Worm (Caenorhabditis elegans) whole organism, L4 larva: ENCODE results near the gene mdl-1.

ENCODE experiments used
- D1046.2 ChIP-seq: fragments of 200-800 bp; sonication (Bioruptor generic); IDR thresholded peaks from 2 replicates; pipeline ENCODE4 v1.3.6; 2022; ENCODE audit warnings: missing genetic modification characterization, missing compliant biosample characterization
- F10B5.3 ChIP-seq: sonication (generic microtip); optimal IDR thresholded peaks from 2 replicates; lab custom pipeline; 2016; ENCODE audit warnings: mild to moderate bottlenecking, missing genetic modification characterization, missing compliant biosample characterization
- F26F4.8 ChIP-seq: fragments of 200-800 bp; sonication (Bioruptor generic); conservative IDR thresholded peaks from 2 replicates; pipeline ENCODE4 v1.3.6; 2022; ENCODE audit warnings: missing genetic modification characterization, missing compliant biosample characterization
- F37D6.2 ChIP-seq: sonication (generic microtip); optimal IDR thresholded peaks from 2 replicates; lab custom pipeline; 2016; ENCODE audit warnings: mild to moderate bottlenecking, missing genetic modification characterization, missing compliant biosample characterization
- F49E8.2 ChIP-seq: sonication (generic microtip); optimal IDR thresholded peaks from 2 replicates; lab custom pipeline; 2016; ENCODE audit warnings: missing compliant biosample characterization, mild to moderate bottlenecking, missing genetic modification characterization, borderline replicate concordance
- T20F7.1 ChIP-seq: fragments of 200-800 bp; sonication (Bioruptor generic); optimal IDR thresholded peaks from 2 replicates; lab custom pipeline; 2018; ENCODE audit warnings: mild to moderate bottlenecking, missing genetic modification characterization, missing compliant biosample characterization
- T26A8.4 ChIP-seq: fragments of 200-800 bp; sonication (Bioruptor generic); IDR thresholded peaks from 2 replicates; pipeline ENCODE4 v1.3.6; 2022; ENCODE audit warnings: missing genetic modification characterization, missing compliant biosample characterization
- Y48G9A.11 ChIP-seq: fragments of 200-800 bp; sonication (Bioruptor generic); IDR thresholded peaks from 2 replicates; pipeline ENCODE4 v1.3.6; 2022; ENCODE audit warnings: missing genetic modification reagents, missing genetic modification characterization, missing compliant biosample characterization
- ZK337.2 ChIP-seq: fragments of 200-800 bp; sonication (Bioruptor generic); IDR thresholded peaks from 2 replicates; pipeline ENCODE4 v1.3.6; 2022; ENCODE audit warnings: missing genetic modification reagents, missing genetic modification characterization, missing compliant biosample characterization
- ZK546.5 ChIP-seq, 2 experiments: sonication (generic microtip); optimal IDR thresholded peaks; 2 replicates each; lab custom pipeline; 2017; ENCODE audit warnings: missing biosample characterization in 2 of 2, missing genetic modification characterization in 2 of 2
- aha-1 ChIP-seq: fragments of 150-350 bp; peaks from one replicate; lab custom pipeline; 2014; ENCODE audit warnings: missing biosample characterization, missing genetic modification characterization
- aly-2 ChIP-seq: sonication (generic microtip); optimal IDR thresholded peaks from 2 replicates; lab custom pipeline; 2018; ENCODE audit warnings: missing biosample characterization, missing genetic modification characterization
- ama-1 ChIP-seq: fragments of 150-350 bp; optimal IDR thresholded peaks from 2 replicates; lab custom pipeline; 2014; ENCODE audit warnings: inconsistent platforms, mixed read lengths
- arid-1 ChIP-seq: fragments of 200-800 bp; sonication (Bioruptor generic); conservative IDR thresholded peaks from 2 replicates; pipeline ENCODE4 v1.3.6; 2022; ENCODE audit warnings: missing genetic modification reagents, missing genetic modification characterization, missing compliant biosample characterization
- attf-4 ChIP-seq: sonication (generic microtip); optimal IDR thresholded peaks from 3 replicates; lab custom pipeline; 2017; ENCODE audit warnings: missing biosample characterization, missing genetic modification characterization
- ceh-28 ChIP-seq: fragments of 150-350 bp; optimal IDR thresholded peaks from 2 replicates; lab custom pipeline; 2014; ENCODE audit warnings: missing biosample characterization, missing genetic modification reagents, missing genetic modification characterization
- ceh-44 ChIP-seq: fragments of 200-800 bp; sonication (Bioruptor generic); IDR thresholded peaks from 2 replicates; pipeline ENCODE4 v1.3.6; 2022; ENCODE audit warnings: missing genetic modification reagents, missing genetic modification characterization, missing compliant biosample characterization
- daf-19 ChIP-seq: fragments of 200-800 bp; sonication (Bioruptor generic); conservative IDR thresholded peaks from 2 replicates; pipeline ENCODE4 v1.3.6; 2022; ENCODE audit warnings: missing genetic modification characterization, missing compliant biosample characterization
- daf-8 ChIP-seq: fragments of 200-800 bp; sonication (Bioruptor generic); IDR thresholded peaks from 2 replicates; pipeline ENCODE4 v1.3.6; 2022; ENCODE audit warnings: missing genetic modification characterization, missing compliant biosample characterization
- dmd-6 ChIP-seq: fragments of 200-800 bp; sonication (Bioruptor generic); IDR thresholded peaks from 2 replicates; pipeline ENCODE4 v1.3.6; 2022; ENCODE audit warnings: missing genetic modification reagents, missing genetic modification characterization, missing compliant biosample characterization
- dmd-8 ChIP-seq: fragments of 200-800 bp; sonication (Bioruptor generic); IDR thresholded peaks from 2 replicates; pipeline ENCODE4 v1.3.6; 2022; ENCODE audit warnings: missing genetic modification characterization, missing compliant biosample characterization
- dpl-1 ChIP-seq: fragments of 150-350 bp; optimal IDR thresholded peaks from 2 replicates; lab custom pipeline; 2014; ENCODE audit warnings: missing biosample characterization, missing genetic modification reagents, missing genetic modification characterization
- egl-27 ChIP-seq: sonication (generic microtip); optimal IDR thresholded peaks from 3 replicates; lab custom pipeline; 2017; ENCODE audit warnings: missing biosample characterization, missing genetic modification reagents, missing genetic modification characterization
- fkh-10 ChIP-seq: fragments of 150-350 bp; optimal IDR thresholded peaks from 2 replicates; lab custom pipeline; 2014; ENCODE audit warnings: missing biosample characterization, missing genetic modification reagents, missing genetic modification characterization
- fos-1 ChIP-seq: fragments of 150-350 bp; optimal IDR thresholded peaks from 2 replicates; lab custom pipeline; 2014; ENCODE audit warnings: missing biosample characterization, missing genetic modification characterization
- hlh-11 ChIP-seq: fragments of 200-800 bp; sonication (Bioruptor generic); optimal IDR thresholded peaks from 2 replicates; lab custom pipeline; 2018; ENCODE audit warnings: mild to moderate bottlenecking, missing genetic modification characterization, missing compliant biosample characterization
- hlh-30 ChIP-seq: sonication (generic microtip); optimal IDR thresholded peaks from 2 replicates; lab custom pipeline; 2017; ENCODE audit warnings: antibody characterized with exemption, mild to moderate bottlenecking, missing genetic modification characterization, missing compliant biosample characterization; ENCODE audit not compliant: insufficient read depth
- lim-7 ChIP-seq: fragments of 200-800 bp; sonication (Bioruptor generic); IDR thresholded peaks from 2 replicates; pipeline ENCODE4 v1.3.6; 2022; ENCODE audit warnings: missing genetic modification characterization, missing compliant biosample characterization
- lin-13 ChIP-seq: fragments of 150-350 bp; optimal IDR thresholded peaks from 2 replicates; lab custom pipeline; 2014; ENCODE audit warnings: missing biosample characterization, missing genetic modification reagents, missing genetic modification characterization
- lsy-2 ChIP-seq, 2 experiments: fragments of 150-350 bp in 1 of 2; sonication (generic microtip) in 1 of 2; optimal IDR thresholded peaks; 2 replicates each; lab custom pipeline; 2014 to 2017; ENCODE audit warnings: missing biosample characterization in 2 of 2, missing genetic modification characterization in 2 of 2
- madf-9 ChIP-seq: fragments of 200-800 bp; sonication (Bioruptor generic); conservative IDR thresholded peaks from 2 replicates; pipeline ENCODE4 v1.3.6; 2022; ENCODE audit warnings: missing genetic modification reagents, missing genetic modification characterization, missing compliant biosample characterization
- mep-1 ChIP-seq: fragments of 150-350 bp; sonication (generic microtip); optimal IDR thresholded peaks from 3 replicates; lab custom pipeline; 2014; ENCODE audit warnings: missing biosample characterization, missing genetic modification characterization
- mxl-2 ChIP-seq: fragments of 200-800 bp; sonication (Bioruptor generic); conservative IDR thresholded peaks from 2 replicates; pipeline ENCODE4 v1.3.6; 2022; ENCODE audit warnings: missing genetic modification reagents, missing genetic modification characterization, missing compliant biosample characterization
- nhr-11 ChIP-seq: fragments of 150-350 bp; optimal IDR thresholded peaks from 2 replicates; lab custom pipeline; 2014; ENCODE audit warnings: missing biosample characterization, missing genetic modification characterization
- nhr-28 ChIP-seq: fragments of 150-350 bp; optimal IDR thresholded peaks from 2 replicates; lab custom pipeline; 2014; ENCODE audit warnings: missing biosample characterization, missing genetic modification characterization
- nhr-76 ChIP-seq: fragments of 150-350 bp; optimal IDR thresholded peaks from 2 replicates; lab custom pipeline; 2014; ENCODE audit warnings: missing biosample characterization, missing genetic modification characterization
- nhr-77 ChIP-seq: fragments of 150-350 bp; optimal IDR thresholded peaks from 2 replicates; lab custom pipeline; 2014; ENCODE audit warnings: missing biosample characterization, missing genetic modification characterization
- php-3 ChIP-seq: fragments of 200-800 bp; sonication (Bioruptor generic); IDR thresholded peaks from 2 replicates; pipeline ENCODE4 v1.3.6; 2022; ENCODE audit warnings: missing genetic modification reagents, missing genetic modification characterization, missing compliant biosample characterization
- rbr-2 ChIP-seq: sonication (generic microtip); optimal IDR thresholded peaks from 2 replicates; lab custom pipeline; 2016; ENCODE audit warnings: missing genotype, missing genetic modification characterization, missing compliant biosample characterization
- snpc-1.2 ChIP-seq: fragments of 200-800 bp; sonication (Bioruptor generic); IDR thresholded peaks from 2 replicates; pipeline ENCODE4 v1.3.6; 2022; ENCODE audit warnings: missing genetic modification reagents, missing genetic modification characterization, missing compliant biosample characterization
- snpc-4 ChIP-seq: fragments of 150-350 bp; optimal IDR thresholded peaks from 2 replicates; lab custom pipeline; 2014; ENCODE audit warnings: missing biosample characterization, missing genetic modification characterization
- tag-97 ChIP-seq: fragments of 200-800 bp; sonication (Bioruptor generic); IDR thresholded peaks from 2 replicates; pipeline ENCODE4 v1.3.6; 2022; ENCODE audit warnings: missing genetic modification characterization, missing compliant biosample characterization
- unc-39 ChIP-seq: sonication (generic microtip); optimal IDR thresholded peaks from 2 replicates; lab custom pipeline; 2017; ENCODE audit warnings: missing biosample characterization, missing genetic modification characterization
- vab-7 ChIP-seq: fragments of 200-800 bp; sonication (Bioruptor generic); IDR thresholded peaks from 2 replicates; pipeline ENCODE4 v1.3.6; 2022; ENCODE audit warnings: missing genetic modification reagents, missing genetic modification characterization, missing compliant biosample characterization
- zfp-2 ChIP-seq: sonication (generic microtip); optimal IDR thresholded peaks from 2 replicates; lab custom pipeline; 2016; ENCODE audit warnings: mild to moderate bottlenecking, missing genetic modification characterization, missing compliant biosample characterization
- zfp-3 ChIP-seq: fragments of 200-800 bp; sonication (Bioruptor generic); conservative IDR thresholded peaks from 2 replicates; pipeline ENCODE4 v1.3.6; 2022; ENCODE audit warnings: missing genetic modification reagents, missing genetic modification characterization, missing compliant biosample characterization
- zip-11 ChIP-seq: fragments of 200-800 bp; sonication (Bioruptor generic); IDR thresholded peaks from 2 replicates; pipeline ENCODE4 v1.3.6; 2022; ENCODE audit warnings: missing genetic modification characterization, missing compliant biosample characterization
- zip-2 ChIP-seq: fragments of 150-350 bp; optimal IDR thresholded peaks from 2 replicates; lab custom pipeline; 2014; ENCODE audit warnings: missing biosample characterization, missing genetic modification characterization
- ztf-11 ChIP-seq: fragments of 150-350 bp; optimal IDR thresholded peaks from 2 replicates; lab custom pipeline; 2014; ENCODE audit warnings: missing biosample characterization, missing genetic modification characterization

The mdl-1 gene

DNA sequence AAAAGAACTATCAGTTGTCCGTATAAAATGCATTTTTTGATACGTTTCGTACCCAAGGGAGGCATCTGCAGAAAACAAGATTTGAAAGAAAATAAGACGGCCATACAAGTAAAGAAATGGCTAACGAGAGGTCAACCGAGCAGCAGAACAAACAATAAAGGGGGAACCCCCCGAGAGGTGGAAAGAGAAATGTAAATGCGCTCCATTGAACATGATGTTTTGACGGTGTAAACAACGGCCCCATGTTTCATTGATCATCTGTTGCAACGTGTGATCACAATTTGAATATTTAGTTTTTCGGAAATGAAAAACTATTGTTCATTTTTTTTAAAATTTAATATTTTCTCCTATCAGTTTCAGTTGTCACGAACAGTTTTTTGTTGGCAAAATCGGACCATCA is 12.6 kb upstream of the mdl-1 start, which contains the start of gene K11G12.6 (continued):
- TF ChIP-seq ZK546.5 (tag; optimal IDR thresholded peaks at IDR 0.05; lab: Kevin White, UChicago), result no peak
- no peak for TF ChIP-seq lim-7 (GFP tag; lab: Robert Waterston, UW)
- TF ChIP-seq ceh-28, result no peak
- TF ChIP-seq daf-19 (GFP tag; lab: Robert Waterston, UW), result no peak
- no peak for TF ChIP-seq php-3 (GFP tag; lab: Robert Waterston, UW)
- TF ChIP-seq, all 104 proteins: peak for 12

DNA sequence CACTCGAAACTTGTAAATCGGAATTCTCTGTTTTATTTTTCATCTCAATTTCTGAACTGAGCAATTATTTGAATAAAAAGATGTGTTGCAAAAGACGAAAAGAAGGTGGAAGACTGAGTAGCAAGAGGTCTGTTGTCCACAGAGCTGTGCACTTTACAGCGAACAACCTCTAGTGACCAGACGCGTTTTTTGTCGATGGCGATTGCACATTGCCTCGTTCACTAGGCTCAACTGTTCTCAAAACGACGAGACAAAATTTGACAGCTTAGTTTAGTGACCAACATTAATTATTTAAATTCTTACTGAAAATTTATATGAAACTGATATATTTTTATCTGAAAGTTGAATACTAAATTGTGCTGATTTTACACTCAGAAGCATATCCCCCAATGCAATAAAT is 8.9 kb upstream of the mdl-1 start, which contains the start of gene R03E9.2:
TSS of gene R03E9.2 (minus strand) at position 101 of the 400 bp plus-strand sequence.
- TF ChIP-seq dmd-8 (GFP tag; lab: Robert Waterston, UW) (no peak), fos-1 (tag; lab: Kevin White, UChicago) (no peak), dpl-1 (GFP tag; lab: Kevin White, UChicago) (no peak), ceh-28 (no peak), ama-1 (lab: Kevin White, UChicago) (no peak), egl-27 (tag; lab: Kevin White, UChicago) (no peak), tag-97 (GFP tag; lab: Robert Waterston, UW) (no peak), daf-8 (no peak), Y48G9A.11 (GFP tag; lab: Robert Waterston, UW) (no peak), aly-2 (tag; lab: Kevin White, UChicago) (no peak), php-3 (GFP tag; lab: Robert Waterston, UW) (no peak), nhr-11 (tag; lab: Kevin White, UChicago) (no peak), hlh-30 (tag; lab: Kevin White, UChicago) (no peak), nhr-28 (tag; lab: Kevin White, UChicago) (no peak), rbr-2 (tag; lab: Kevin White, UChicago) (no peak), madf-9 (GFP tag; lab: Robert Waterston, UW) (no peak), ztf-11 (tag; lab: Kevin White, UChicago) (no peak), hlh-11 (no peak), attf-4 (tag; lab: Kevin White, UChicago) (no peak), F10B5.3 (tag; lab: Kevin White, UChicago) (no peak)

DNA sequence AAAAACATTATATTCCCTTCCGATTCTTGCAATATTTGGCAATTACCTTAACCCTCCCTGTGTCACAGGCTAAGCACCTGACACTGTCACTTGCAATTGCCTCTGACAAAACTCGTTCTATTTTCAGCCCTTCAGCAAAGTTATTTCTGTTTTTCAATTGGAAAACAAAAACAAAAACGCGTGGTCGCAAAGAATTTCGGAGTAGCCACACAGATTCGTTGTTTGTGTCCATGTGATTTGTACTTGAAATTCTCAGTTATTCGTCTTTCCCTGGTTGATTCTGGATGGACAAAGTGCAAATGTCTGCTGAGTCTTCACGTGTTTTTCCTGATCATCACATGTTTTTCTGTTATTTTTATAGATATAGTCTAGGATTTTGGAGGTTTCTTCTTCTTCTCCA is 6.7 kb upstream of the mdl-1 start:
- no peak for TF ChIP-seq zfp-2 (tag; lab: Kevin White, UChicago)
- no peak for TF ChIP-seq F49E8.2
- no peak for TF ChIP-seq mep-1 (tag; lab: Kevin White, UChicago)
- TF ChIP-seq tag-97 (GFP tag; lab: Robert Waterston, UW), result no peak
- no peak for TF ChIP-seq zfp-3 (GFP tag; lab: Robert Waterston, UW)
- peak; percentile 95 for TF ChIP-seq hlh-30 (tag; lab: Kevin White, UChicago)
- TF ChIP-seq nhr-76, result no peak
- TF ChIP-seq fkh-10 (GFP tag; lab: Kevin White, UChicago), result no peak
- TF ChIP-seq hlh-11, result peak; percentile 66
- TF ChIP-seq mxl-2, result no peak
- TF ChIP-seq snpc-4, result no peak
- TF ChIP-seq nhr-77 (tag; lab: Kevin White, UChicago), result no peak
- TF ChIP-seq zip-2 (tag; lab: Kevin White, UChicago), result no peak
- TF ChIP-seq F10B5.3 (tag; lab: Kevin White, UChicago), result no peak
- no peak for TF ChIP-seq lin-13 (GFP tag; lab: Kevin White, UChicago)
- no peak for TF ChIP-seq daf-19 (GFP tag; lab: Robert Waterston, UW)
- no peak for TF ChIP-seq vab-7 (GFP tag; lab: Robert Waterston, UW)
- no peak for TF ChIP-seq F26F4.8 (GFP tag; lab: Robert Waterston, UW)
- no peak for TF ChIP-seq attf-4 (tag; lab: Kevin White, UChicago)
- no peak for TF ChIP-seq arid-1
- no peak for TF ChIP-seq snpc-1.2 (GFP tag; lab: Robert Waterston, UW)
- TF ChIP-seq zip-11 (GFP tag; lab: Robert Waterston, UW), result no peak
- TF ChIP-seq unc-39 (tag; lab: Kevin White, UChicago), result no peak
- no peak for TF ChIP-seq T20F7.1
- peak in 1 of 2 experiments; percentile 40 for TF ChIP-seq lsy-2 (tag; optimal IDR thresholded peaks at IDR 0.05; lab: Kevin White, UChicago)
- no peak for TF ChIP-seq ZK337.2
- TF ChIP-seq aha-1 (tag; lab: Kevin White, UChicago), result peak; percentile 44
- TF ChIP-seq D1046.2 (GFP tag; lab: Robert Waterston, UW), result no peak
- no peak for TF ChIP-seq T26A8.4 (GFP tag; lab: Robert Waterston, UW)
- TF ChIP-seq F37D6.2 (tag; lab: Kevin White, UChicago), result no peak
- TF ChIP-seq ceh-44 (GFP tag; lab: Robert Waterston, UW), result no peak
- peak; percentile 41; the same call in 1 of the 2 replicates for TF ChIP-seq dmd-6
